Fruit fly (Drosophila melanogaster): Measurements from ENCODE around the gene CG10026.
A peak's percentile ranks its signal among the peaks of the same experiment; 100 is the strongest.

Gene CG10026

dm6 chr2L:19455209-19455608 lies 1.2 kb downstream of the CG10026 start:
- TF ChIP-seq sage (GFP tag; optimal IDR thresholded peaks at IDR 0.05), result no peak
- TF ChIP-seq Dif (GFP tag; optimal IDR thresholded peaks at IDR 0.05; ENCODE audit: partially characterized antibody), result no peak
- TF ChIP-seq HLH106 (tag; optimal IDR thresholded peaks at IDR 0.05), result no peak
- no peak for TF ChIP-seq CrebA (GFP tag; optimal IDR thresholded peaks at IDR 0.05; ENCODE audit: borderline replicate concordance)
- no peak for TF ChIP-seq pan (optimal IDR thresholded peaks at IDR 0.05)
- TF ChIP-seq h (GFP tag; optimal IDR thresholded peaks at IDR 0.05), result no peak
- TF ChIP-seq CG32264 (GFP tag; optimal IDR thresholded peaks at IDR 0.05), result no peak
- TF ChIP-seq Rel (GFP tag; optimal IDR thresholded peaks at IDR 0.05), result no peak
- TF ChIP-seq Rel (tag; optimal IDR thresholded peaks at IDR 0.05), result no peak
- no peak for TF ChIP-seq lola (GFP tag; optimal IDR thresholded peaks at IDR 0.05)
- no peak for TF ChIP-seq Abd-B (GFP tag; optimal IDR thresholded peaks at IDR 0.05)
- TF ChIP-seq N (GFP tag; optimal IDR thresholded peaks at IDR 0.05), result no peak
- no peak for TF ChIP-seq tai (GFP tag; optimal IDR thresholded peaks at IDR 0.05)
- no peak for TF ChIP-seq rgr (GFP tag; optimal IDR thresholded peaks at IDR 0.05)
- TF ChIP-seq Dfd (GFP tag; optimal IDR thresholded peaks at IDR 0.05), result no peak
- no peak for TF ChIP-seq dl (GFP tag; optimal IDR thresholded peaks at IDR 0.05; ENCODE audit: insufficient read depth in 1 of 2, partially characterized antibody in 2 of 2)

DNA sequence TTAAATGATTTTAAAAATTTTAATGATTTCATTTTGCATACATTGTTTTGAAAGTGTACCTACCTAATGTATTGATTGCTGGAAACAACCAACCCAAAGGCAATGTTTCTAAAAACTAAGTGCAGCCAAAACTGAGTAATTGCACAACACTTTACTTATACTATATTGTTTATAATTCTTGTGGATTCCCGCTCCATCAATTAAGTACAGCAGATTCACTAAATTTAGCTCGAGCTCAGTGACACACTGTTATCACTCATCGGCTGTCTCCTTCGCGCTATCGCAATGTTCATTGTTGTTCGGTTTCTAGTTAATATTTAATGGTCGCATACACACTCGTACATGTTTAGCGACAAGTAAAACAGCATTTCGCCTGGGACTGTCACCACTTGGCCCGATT lies 1.7 kb downstream of the CG10026 start:
- TF ChIP-seq Rel (GFP tag; optimal IDR thresholded peaks at IDR 0.05) (no peak), Rel (tag; optimal IDR thresholded peaks at IDR 0.05) (peak; percentile 93), Hnf4 (GFP tag; optimal IDR thresholded peaks at IDR 0.05) (no peak)

DNA sequence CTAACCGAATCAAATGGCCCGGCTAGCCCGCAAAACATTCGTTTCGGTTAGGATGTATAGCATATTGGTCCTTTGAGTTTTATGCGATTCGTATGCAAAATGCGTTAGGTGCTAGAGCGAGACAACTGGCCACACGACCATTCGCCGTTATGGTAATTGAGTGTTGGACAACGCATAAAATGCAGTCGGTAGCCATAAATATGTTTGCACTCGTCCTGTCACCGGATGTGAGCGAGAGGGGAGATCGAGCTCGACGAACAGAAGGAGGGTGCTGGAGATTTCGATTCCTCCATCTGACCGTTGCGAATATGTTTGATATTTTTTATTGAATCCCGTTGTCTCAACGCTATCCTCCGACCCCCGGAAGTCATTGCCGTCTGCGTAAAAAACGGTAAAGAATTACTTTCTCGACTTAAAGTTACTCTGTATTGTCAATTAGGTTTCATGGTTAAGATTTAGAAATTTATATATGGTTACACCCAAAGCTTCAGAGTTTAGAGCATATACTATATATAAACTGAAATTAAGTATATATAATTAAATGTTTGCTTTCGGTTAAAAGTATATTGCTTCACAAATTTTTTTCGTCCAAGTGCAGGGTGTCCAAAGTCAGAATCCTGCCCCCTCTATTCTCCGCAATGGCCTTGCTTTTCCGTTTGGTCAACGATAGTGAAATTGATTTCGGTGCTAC lies 4.0 kb downstream of the CG10026 start:
- TF ChIP-seq dmrt93B (GFP tag; optimal IDR thresholded peaks at IDR 0.05) (no peak), rgr (GFP tag; optimal IDR thresholded peaks at IDR 0.05) (no peak), jim (GFP tag; optimal IDR thresholded peaks at IDR 0.05) (no peak)

DNA sequence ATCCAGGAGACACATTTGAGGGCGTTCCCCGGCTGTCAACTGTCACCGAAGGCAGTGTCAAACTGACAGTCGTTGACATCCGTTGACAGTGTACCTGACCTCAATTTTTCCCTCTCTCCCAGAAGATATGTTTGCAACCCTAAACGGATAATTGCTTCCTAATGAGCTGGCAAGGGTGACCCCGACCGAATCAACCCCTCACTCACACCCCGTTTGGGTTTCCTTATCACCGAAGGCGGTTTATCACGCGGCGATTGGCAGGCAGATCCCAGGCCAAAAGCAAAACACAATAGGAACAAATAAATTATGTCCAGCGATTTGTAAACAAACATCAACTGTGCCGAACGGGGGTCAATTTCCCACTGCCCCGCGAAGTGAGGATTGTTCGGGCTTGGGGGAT lies 5.3 kb downstream of the CG10026 start:
- no peak for TF ChIP-seq sage (GFP tag; optimal IDR thresholded peaks at IDR 0.05)
- no peak for TF ChIP-seq Mio (GFP tag; optimal IDR thresholded peaks at IDR 0.05)
- TF ChIP-seq br (GFP tag; optimal IDR thresholded peaks at IDR 0.05), result no peak
- no peak for TF ChIP-seq CG9705 (GFP tag; optimal IDR thresholded peaks at IDR 0.05)

- TF ChIP-seq Vsx2 (GFP tag; optimal IDR thresholded peaks at IDR 0.05; ENCODE audit: partially characterized antibody) (no peak), br (GFP tag; optimal IDR thresholded peaks at IDR 0.05) (no peak), CG32264 (GFP tag; optimal IDR thresholded peaks at IDR 0.05) (no peak), brk (GFP tag; optimal IDR thresholded peaks at IDR 0.05) (no peak), HLH106 (tag; optimal IDR thresholded peaks at IDR 0.05) (no peak), dmrt93B (GFP tag; optimal IDR thresholded peaks at IDR 0.05) (no peak), Mio (GFP tag; optimal IDR thresholded peaks at IDR 0.05) (no peak), jim (GFP tag; optimal IDR thresholded peaks at IDR 0.05) (no peak), ey (GFP tag; optimal IDR thresholded peaks at IDR 0.05) (no peak), sage (GFP tag; optimal IDR thresholded peaks at IDR 0.05) (no peak), fru (GFP tag; optimal IDR thresholded peaks at IDR 0.05) (no peak), Jra (GFP tag; optimal IDR thresholded peaks at IDR 0.05) (no peak), Hnf4 (GFP tag; optimal IDR thresholded peaks at IDR 0.05) (no peak), CrebA (GFP tag; optimal IDR thresholded peaks at IDR 0.05; ENCODE audit: borderline replicate concordance) (no peak), h (GFP tag; optimal IDR thresholded peaks at IDR 0.05) (no peak), pan (optimal IDR thresholded peaks at IDR 0.05) (no peak), GATAd (GFP tag; optimal IDR thresholded peaks at IDR 0.05) (no peak)
These were observed 8.8 kb downstream of the CG10026 start for dm6 chr2L:19462898-19463297.

DNA sequence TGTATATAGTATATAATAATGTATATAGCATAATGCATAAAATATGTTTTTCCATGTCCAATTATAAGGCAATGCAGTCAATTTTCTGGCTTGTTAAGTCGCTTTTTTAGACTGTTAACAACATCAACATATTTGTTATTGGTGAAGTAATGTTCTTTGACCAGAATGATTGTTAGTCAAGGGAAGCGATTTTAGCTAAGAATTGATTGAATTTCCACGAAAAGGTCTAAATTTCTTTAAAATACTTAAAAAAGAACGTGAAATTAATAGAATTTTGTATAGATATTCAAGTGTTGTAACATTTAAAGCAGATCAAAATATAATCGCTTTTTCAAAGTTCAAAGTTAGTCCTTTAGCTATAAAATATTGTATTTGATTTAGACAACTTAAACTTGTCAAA lies 9.3 kb downstream of the CG10026 start:
- TF ChIP-seq Rel (GFP tag; optimal IDR thresholded peaks at IDR 0.05), result no peak
- TF ChIP-seq Rel (tag; optimal IDR thresholded peaks at IDR 0.05), result no peak
- TF ChIP-seq Mio (GFP tag; optimal IDR thresholded peaks at IDR 0.05), result no peak
- TF ChIP-seq lola (GFP tag; optimal IDR thresholded peaks at IDR 0.05), result no peak
- TF ChIP-seq CG32264 (GFP tag; optimal IDR thresholded peaks at IDR 0.05), result no peak
- no peak for TF ChIP-seq tai (GFP tag; optimal IDR thresholded peaks at IDR 0.05)
- TF ChIP-seq N (GFP tag; optimal IDR thresholded peaks at IDR 0.05), result no peak
- no peak for TF ChIP-seq HLH106 (tag; optimal IDR thresholded peaks at IDR 0.05)
- TF ChIP-seq br (GFP tag; optimal IDR thresholded peaks at IDR 0.05), result no peak
- TF ChIP-seq woc (GFP tag; optimal IDR thresholded peaks at IDR 0.05), result no peak
